Worm (Caenorhabditis elegans): ENCODE measurements around the gene lgc-55.

lgc-55 gene

ce11 chrV:20022996-20023456 lies at the start of gene lgc-55:
lgc-55 (plus strand) TSS chrV:20023046.
- no peak for TF ChIP-seq tbx-2 (tag; optimal IDR thresholded peaks at IDR 0.05)
- peak; percentile 32 for TF ChIP-seq nhr-85 (tag)

ce11 chrV:19978220-19978619 lies 44.6 kb upstream of the lgc-55 start, which contains the start of gene srh-183:
srh-183 (minus strand) TSS chrV:19978320.
- TF ChIP-seq ces-1 (GFP tag; optimal IDR thresholded peaks at IDR 0.05), result no peak
- TF ChIP-seq nhr-77 (tag; optimal IDR thresholded peaks at IDR 0.05), result no peak
- no peak for TF ChIP-seq isw-1 (GFP tag; IDR thresholded peaks at IDR 0.05)

- TF ChIP-seq elt-2 (tag; optimal IDR thresholded peaks at IDR 0.05), result peak; percentile 60
- no peak for TF ChIP-seq nhr-11 (tag; optimal IDR thresholded peaks at IDR 0.05)
- TF ChIP-seq nhr-77 (tag; optimal IDR thresholded peaks at IDR 0.05), result no peak
- TF ChIP-seq efl-1 (optimal IDR thresholded peaks at IDR 0.05), result no peak
- peak in 1 of 2 experiments; percentile 47 for TF ChIP-seq efl-1 (GFP tag; optimal IDR thresholded peaks at IDR 0.05 in 1 of 2)
- no peak for TF ChIP-seq ets-5 (GFP tag; IDR thresholded peaks at IDR 0.05)
Measured at ce11 chrV:19981832-19982462, 40.9 kb upstream of the lgc-55 start, which contains the start of gene Y60A3A.24. Y60A3A.24 (minus strand) TSS chrV:19981882.

ce11 chrV:19986213-19986612 lies 36.6 kb upstream of the lgc-55 start, which contains the start of gene clec-260:
clec-260 (minus strand) TSS chrV:19986313.
- TF ChIP-seq dpl-1 (GFP tag; optimal IDR thresholded peaks at IDR 0.05), result no peak
- no peak for TF ChIP-seq unc-86 (tag; optimal IDR thresholded peaks at IDR 0.05)
- TF ChIP-seq nhr-19 (GFP tag; conservative IDR thresholded peaks at IDR 0.05), result no peak
- no peak for TF ChIP-seq unc-30 (tag; optimal IDR thresholded peaks at IDR 0.05)
- TF ChIP-seq ceh-63 (GFP tag; optimal IDR thresholded peaks at IDR 0.05), result no peak
- TF ChIP-seq ceh-88 (GFP tag; IDR thresholded peaks at IDR 0.05), result no peak
- TF ChIP-seq nhr-85 (tag), result no peak
- TF ChIP-seq unc-130 (tag; optimal IDR thresholded peaks at IDR 0.05), result no peak

- TF ChIP-seq Y116A8C.19 (tag; optimal IDR thresholded peaks at IDR 0.05; ENCODE audit: borderline replicate concordance) (no peak), efl-1 (optimal IDR thresholded peaks at IDR 0.05) (no peak), efl-1 (GFP tag; optimal IDR thresholded peaks at IDR 0.05 in 1 of 2) (peak in 1 of 2 experiments; percentile 24), lin-39 (tag; optimal IDR thresholded peaks at IDR 0.05) (no peak), sup-37 (GFP tag; optimal IDR thresholded peaks at IDR 0.05) (no peak), nhr-28 (tag; optimal IDR thresholded peaks at IDR 0.05) (no peak), dsc-1 (tag; optimal IDR thresholded peaks at IDR 0.05) (no peak), nhr-20 (tag; optimal IDR thresholded peaks at IDR 0.05) (no peak)
Measured at ce11 chrV:19986788-19987187, 36.1 kb upstream of the lgc-55 start.

- TF ChIP-seq lin-14 (GFP tag; optimal IDR thresholded peaks at IDR 0.05) (no peak), aha-1 (tag; optimal IDR thresholded peaks at IDR 0.05) (no peak), ceh-63 (GFP tag; optimal IDR thresholded peaks at IDR 0.05) (no peak), nhr-19 (GFP tag; conservative IDR thresholded peaks at IDR 0.05) (no peak), elt-2 (tag; optimal IDR thresholded peaks at IDR 0.05) (no peak), tlp-1 (tag; optimal IDR thresholded peaks at IDR 0.05) (no peak), ets-5 (GFP tag; IDR thresholded peaks at IDR 0.05) (no peak), ztf-4 (tag; optimal IDR thresholded peaks at IDR 0.05) (no peak), efl-1 (optimal IDR thresholded peaks at IDR 0.05) (no peak), efl-1 (GFP tag; optimal IDR thresholded peaks at IDR 0.05 in 1 of 2) (no peak), nhr-77 (tag; optimal IDR thresholded peaks at IDR 0.05) (no peak), hlh-4 (tag; optimal IDR thresholded peaks at IDR 0.05) (no peak), F16B12.6 (tag; optimal IDR thresholded peaks at IDR 0.05) (no peak), lin-13 (GFP tag; optimal IDR thresholded peaks at IDR 0.05) (no peak), blmp-1 (tag; optimal IDR thresholded peaks at IDR 0.05) (no peak), ztf-11 (tag; optimal IDR thresholded peaks at IDR 0.05) (no peak)
Measured at ce11 chrV:19987684-19988083, 35.2 kb upstream of the lgc-55 start, which contains the start of gene sri-67. sri-67 (plus strand) TSS chrV:19987984.
